Fruit fly (Drosophila melanogaster) whole organism, embryonic: ENCODE data around the gene CG12171.

ENCODE experiments used
- CG10462 ChIP-seq: fragments of 200-800 bp; sonication (Bioruptor generic); optimal IDR thresholded peaks from 2 replicates; lab custom pipeline; 2016; ENCODE audit warnings: missing biosample characterization, missing genetic modification characterization
- CG10565 ChIP-seq: fragments of 200-800 bp; sonication (Bioruptor generic); optimal IDR thresholded peaks from 3 replicates; lab custom pipeline; 2016; ENCODE audit warnings: missing biosample characterization, mild to moderate bottlenecking, missing genetic modification characterization
- CG10979 ChIP-seq: fragments of 200-800 bp; sonication (Bioruptor generic); optimal IDR thresholded peaks from 2 replicates; lab custom pipeline; 2018; ENCODE audit warnings: missing biosample characterization, mild to moderate bottlenecking, missing genetic modification characterization, moderate library complexity
- CG11085 ChIP-seq: fragments of 200-800 bp; sonication (Bioruptor generic); IDR thresholded peaks from 2 replicates; pipeline ENCODE4 v1.3.6; 2022; ENCODE audit warnings: missing biosample characterization, missing genetic modification characterization
- CG11398 ChIP-seq: fragments of 200-800 bp; sonication (Bioruptor generic); optimal IDR thresholded peaks from 2 replicates; lab custom pipeline; 2016; ENCODE audit warnings: missing biosample characterization, missing genetic modification characterization
- CG1233 ChIP-seq: fragments of 200-800 bp; sonication (Bioruptor generic); optimal IDR thresholded peaks from 4 replicates; lab custom pipeline; 2018; ENCODE audit warnings: missing biosample characterization, mild to moderate bottlenecking, missing genetic modification characterization
- CG12391 ChIP-seq: fragments of 200-800 bp; sonication (Bioruptor generic); optimal IDR thresholded peaks from 3 replicates; lab custom pipeline; 2018; ENCODE audit warnings: missing biosample characterization, mild to moderate bottlenecking, missing genetic modification characterization, moderate library complexity
- CG12769 ChIP-seq: fragments of 200-800 bp; sonication (Bioruptor generic); optimal IDR thresholded peaks from 2 replicates; lab custom pipeline; 2019; ENCODE audit warnings: missing biosample characterization, mild to moderate bottlenecking, missing genetic modification characterization, moderate library complexity
- CG14710 ChIP-seq: fragments of 200-800 bp; sonication (Bioruptor generic); optimal IDR thresholded peaks from 3 replicates; lab custom pipeline; 2019; ENCODE audit warnings: missing biosample characterization, mild to moderate bottlenecking, missing genetic modification characterization, moderate library complexity
- CG15514 ChIP-seq: fragments of 200-800 bp; sonication (Bioruptor generic); optimal IDR thresholded peaks from 3 replicates; lab custom pipeline; 2017; ENCODE audit warnings: missing biosample characterization, missing genetic modification characterization, mild to moderate bottlenecking, moderate library complexity, missing genetic modification reagents
- CG15601 ChIP-seq: fragments of 200-800 bp; sonication (Bioruptor generic); optimal IDR thresholded peaks from 3 replicates; lab custom pipeline; 2019; ENCODE audit warnings: missing biosample characterization, mild to moderate bottlenecking, missing genetic modification characterization, moderate library complexity
- CG17359 ChIP-seq: fragments of 200-800 bp; sonication (Bioruptor generic); optimal IDR thresholded peaks from 3 replicates; lab custom pipeline; 2018; ENCODE audit warnings: missing biosample characterization, mild to moderate bottlenecking, missing genetic modification characterization, moderate library complexity
- CG18764 ChIP-seq: fragments of 200-800 bp; sonication (Bioruptor generic); optimal IDR thresholded peaks from 3 replicates; lab custom pipeline; 2016; ENCODE audit warnings: missing biosample characterization, missing genetic modification characterization
- CG2678 ChIP-seq: fragments of 200-800 bp; sonication (Bioruptor generic); optimal IDR thresholded peaks from 3 replicates; lab custom pipeline; 2019; ENCODE audit warnings: missing biosample characterization, mild to moderate bottlenecking, missing genetic modification characterization, moderate library complexity
- CG3407 ChIP-seq: fragments of 200-800 bp; sonication (Bioruptor generic); optimal IDR thresholded peaks from 2 replicates; lab custom pipeline; 2018; ENCODE audit warnings: missing biosample characterization, mild to moderate bottlenecking, missing genetic modification characterization
- CG6683 ChIP-seq: fragments of 200-800 bp; sonication (Bioruptor generic); optimal IDR thresholded peaks from 2 replicates; lab custom pipeline; 2017; ENCODE audit warnings: missing biosample characterization, mild to moderate bottlenecking, missing genetic modification characterization, missing genetic modification reagents
- CG6765 ChIP-seq: fragments of 200-800 bp; sonication (Bioruptor generic); optimal IDR thresholded peaks from 3 replicates; lab custom pipeline; 2017; ENCODE audit warnings: missing biosample characterization, mild to moderate bottlenecking, missing genetic modification characterization
- CG7271 ChIP-seq: fragments of 200-800 bp; sonication (Bioruptor generic); optimal IDR thresholded peaks from 2 replicates; lab custom pipeline; 2018; ENCODE audit warnings: missing biosample characterization, mild to moderate bottlenecking, missing genetic modification characterization, moderate library complexity
- CG8281 ChIP-seq: fragments of 200-800 bp; sonication (Bioruptor generic); optimal IDR thresholded peaks from 2 replicates; lab custom pipeline; 2018; ENCODE audit warnings: missing biosample characterization, mild to moderate bottlenecking, missing genetic modification characterization, moderate library complexity
- CG9727 ChIP-seq: fragments of 200-800 bp; sonication (Bioruptor generic); optimal IDR thresholded peaks from 3 replicates; lab custom pipeline; 2017; ENCODE audit warnings: missing biosample characterization, mild to moderate bottlenecking, missing genetic modification characterization
- D19B ChIP-seq: fragments of 200-800 bp; sonication (Bioruptor generic); optimal IDR thresholded peaks from 2 replicates; lab custom pipeline; 2017; ENCODE audit warnings: missing biosample characterization, mild to moderate bottlenecking, missing genetic modification characterization
- Hr3 ChIP-seq: fragments of 200-800 bp; sonication (Bioruptor generic); optimal IDR thresholded peaks from 3 replicates; lab custom pipeline; 2016; ENCODE audit warnings: missing biosample characterization, missing genetic modification characterization
- Kr ChIP-seq: fragments of 200-800 bp; sonication (Bioruptor generic); optimal IDR thresholded peaks from 2 replicates; lab custom pipeline; 2017; ENCODE audit warnings: missing biosample characterization, mild to moderate bottlenecking, missing genetic modification characterization
- Med ChIP-seq: fragments of 200-800 bp; sonication (Bioruptor generic); peaks from one replicate; lab custom pipeline; 2016; ENCODE audit warnings: missing biosample characterization, missing genetic modification characterization, mild to moderate bottlenecking, inconsistent platforms, moderate library complexity
- Oaz ChIP-seq: fragments of 200-800 bp; sonication (Bioruptor generic); IDR thresholded peaks from 2 replicates; pipeline ENCODE4 v1.3.6; 2022; ENCODE audit warnings: missing biosample characterization, missing genetic modification characterization
- Opbp ChIP-seq: fragments of 200-800 bp; sonication (Bioruptor generic); IDR thresholded peaks from 3 replicates; pipeline ENCODE4 v1.3.6; 2022; ENCODE audit warnings: missing biosample characterization, missing genetic modification characterization; ENCODE audit not compliant: partially characterized antibody
- Ssrp ChIP-seq: fragments of 200-800 bp; sonication (Bioruptor generic); optimal IDR thresholded peaks from 2 replicates; lab custom pipeline; 2018; ENCODE audit warnings: missing biosample characterization, mild to moderate bottlenecking, missing genetic modification characterization, moderate library complexity
- Stat92E ChIP-seq, 3 experiments: fragments of >200 bp in 2 of 3; fragments of 200-800 bp in 1 of 3; sonication (Bioruptor generic) in 1 of 3; optimal IDR thresholded peaks; 2 replicates each; lab custom pipeline; 2017 to 2019; ENCODE audit warnings: missing biosample characterization in 3 of 3, missing genetic modification characterization in 3 of 3, mild to moderate bottlenecking in 1 of 3, moderate library complexity in 1 of 3
- Vsx1 ChIP-seq: fragments of 200-800 bp; sonication (Bioruptor generic); optimal IDR thresholded peaks from 2 replicates; lab custom pipeline; 2017; ENCODE audit warnings: missing biosample characterization, mild to moderate bottlenecking, missing genetic modification characterization, missing genetic modification reagents
- bab2 ChIP-seq: fragments of 200-800 bp; sonication (Bioruptor generic); optimal IDR thresholded peaks from 2 replicates; lab custom pipeline; 2016; ENCODE audit warnings: missing biosample characterization, missing genetic modification characterization
- bsh ChIP-seq, 2 experiments: fragments of 200-800 bp; sonication (Bioruptor generic); optimal IDR thresholded peaks; 2 replicates each; lab custom pipeline; 2017 to 2018; ENCODE audit warnings: mild to moderate bottlenecking in 2 of 2, missing biosample characterization in 2 of 2, missing genetic modification characterization in 2 of 2, moderate library complexity in 1 of 2
- corto ChIP-seq: fragments of 200-800 bp; sonication (Bioruptor generic); optimal IDR thresholded peaks from 2 replicates; lab custom pipeline; 2016; ENCODE audit warnings: missing biosample characterization, mild to moderate bottlenecking, missing genetic modification characterization, moderate library complexity
- disco-r ChIP-seq: fragments of 200-800 bp; sonication (Bioruptor generic); optimal IDR thresholded peaks from 2 replicates; lab custom pipeline; 2016; ENCODE audit warnings: missing biosample characterization, missing genetic modification characterization
- dmrt11E ChIP-seq: fragments of 200-800 bp; sonication (Bioruptor generic); optimal IDR thresholded peaks from 3 replicates; lab custom pipeline; 2018; ENCODE audit warnings: missing biosample characterization, mild to moderate bottlenecking, missing genetic modification characterization, moderate library complexity
- esg ChIP-seq: fragments of 200-800 bp; sonication (Bioruptor generic); conservative IDR thresholded peaks from 2 replicates; pipeline ENCODE4 v1.3.6; 2022; ENCODE audit warnings: missing biosample characterization, missing genetic modification characterization
- gem ChIP-seq: fragments of 200-800 bp; sonication (Bioruptor generic); optimal IDR thresholded peaks from 2 replicates; lab custom pipeline; 2019; ENCODE audit warnings: missing biosample characterization, mild to moderate bottlenecking, missing genetic modification characterization, moderate library complexity
- ham ChIP-seq: fragments of 200-800 bp; sonication (Bioruptor generic); IDR thresholded peaks from 2 replicates; pipeline ENCODE4 v1.3.6; 2022; ENCODE audit warnings: missing biosample characterization, missing genetic modification characterization
- nmo ChIP-seq: fragments of 200-800 bp; sonication (Bioruptor generic); optimal IDR thresholded peaks from 2 replicates; lab custom pipeline; 2018; ENCODE audit warnings: missing biosample characterization, mild to moderate bottlenecking, missing genetic modification characterization, moderate library complexity
- phol ChIP-seq: fragments of 200-800 bp; sonication (Bioruptor generic); optimal IDR thresholded peaks from 3 replicates; lab custom pipeline; 2018; ENCODE audit warnings: missing biosample characterization, mild to moderate bottlenecking, missing genetic modification characterization, moderate library complexity
- row ChIP-seq: fragments of 200-800 bp; sonication (Bioruptor generic); IDR thresholded peaks from 3 replicates; pipeline ENCODE4 v1.3.6; 2022; ENCODE audit warnings: missing biosample characterization, missing genetic modification characterization
- scrt ChIP-seq: fragments of 200-800 bp; sonication (Bioruptor generic); optimal IDR thresholded peaks from 2 replicates; lab custom pipeline; 2018; ENCODE audit warnings: missing biosample characterization, mild to moderate bottlenecking, missing genetic modification characterization, moderate library complexity
- slp2 ChIP-seq: fragments of 200-800 bp; sonication (Bioruptor generic); optimal IDR thresholded peaks from 2 replicates; lab custom pipeline; 2016; ENCODE audit warnings: missing biosample characterization, missing genetic modification characterization
- stc ChIP-seq: fragments of 200-800 bp; sonication (Bioruptor generic); IDR thresholded peaks from 2 replicates; pipeline ENCODE4 v1.3.6; 2022; ENCODE audit warnings: missing biosample characterization, missing genetic modification characterization
- tin ChIP-seq: fragments of 200-800 bp; sonication (Bioruptor generic); optimal IDR thresholded peaks from 3 replicates; lab custom pipeline; 2016; ENCODE audit warnings: missing biosample characterization, missing genetic modification characterization
- ttk ChIP-seq: fragments of 200-800 bp; sonication (Bioruptor generic); IDR thresholded peaks from 2 replicates; pipeline ENCODE4 v2.1.2; 2022; ENCODE audit warnings: missing biosample characterization, missing genetic modification characterization
- yki ChIP-seq: fragments of >200 bp; optimal IDR thresholded peaks from 3 replicates; lab custom pipeline; 2018
- zf30C ChIP-seq: fragments of 200-800 bp; sonication (Bioruptor generic); optimal IDR thresholded peaks from 3 replicates; lab custom pipeline; 2018; ENCODE audit warnings: missing biosample characterization, mild to moderate bottlenecking, missing genetic modification characterization

Gene CG12171

dm6 chr3R:5682238-5682637 lies 48.8 kb downstream of the CG12171 start (continued):
- TF ChIP-seq nmo (peak; percentile 13), dmrt11E (tag; lab: Kevin White, UChicago) (peak; percentile 7), CG14710 (tag; lab: Kevin White, UChicago) (peak; percentile 1), CG10462 (GFP tag; lab: Kevin White, UChicago) (no peak), row (GFP tag; lab: Robert Waterston, UW) (peak; percentile 18; the same call in 1 of the 3 replicates), corto (GFP tag; lab: Kevin White, UChicago) (no peak), Ssrp (peak; percentile 5), bsh (GFP tag; optimal IDR thresholded peaks at IDR 0.05; lab: Kevin White, UChicago) (peak in 1 of 2 experiments; percentile 28), phol (tag; lab: Kevin White, UChicago) (peak; percentile 38), CG17359 (tag; lab: Kevin White, UChicago) (no peak), CG3407 (GFP tag; lab: Kevin White, UChicago) (no peak), CG10979 (tag; lab: Kevin White, UChicago) (peak; percentile 35), CG12391 (peak; percentile 14), CG9727 (GFP tag; lab: Kevin White, UChicago) (no peak), Vsx1 (GFP tag; lab: Kevin White, UChicago) (no peak), zf30C (GFP tag; lab: Kevin White, UChicago) (peak; percentile 44), Med (GFP tag; lab: Kevin White, UChicago) (peak; percentile 8)

- no peak for TF ChIP-seq D19B (GFP tag; lab: Kevin White, UChicago)
- TF ChIP-seq gem (tag; lab: Kevin White, UChicago), result peak; percentile 83
- peak; percentile 31 for TF ChIP-seq slp2 (GFP tag; lab: Kevin White, UChicago)
- no peak for TF ChIP-seq CG9727 (GFP tag; lab: Kevin White, UChicago)
- TF ChIP-seq Oaz (GFP tag; lab: Robert Waterston, UW), result no peak
- no peak for TF ChIP-seq CG7271
- no peak for TF ChIP-seq CG12769
- TF ChIP-seq tin, result peak; percentile 59
- TF ChIP-seq stc (GFP tag; lab: Robert Waterston, UW), result 0 out of 2 replicates have a peak, but pooled peaks have one; percentile 10
- no peak for TF ChIP-seq Opbp (GFP tag; lab: Robert Waterston, UW)
- peak; percentile 28; the same call in 1 of the 2 replicates for TF ChIP-seq ttk (GFP tag; lab: Robert Waterston, UW)
- TF ChIP-seq yki, result no peak
- TF ChIP-seq CG11398 (GFP tag; lab: Kevin White, UChicago), result peak; percentile 33
- TF ChIP-seq scrt (GFP tag; lab: Kevin White, UChicago), result peak; percentile 48
- TF ChIP-seq esg (GFP tag; lab: Robert Waterston, UW), result no peak
- TF ChIP-seq CG18764 (GFP tag; lab: Kevin White, UChicago), result peak; percentile 31
- no peak for TF ChIP-seq CG2678 (tag; lab: Kevin White, UChicago)
- no peak for TF ChIP-seq CG6765 (GFP tag; lab: Kevin White, UChicago)
- TF ChIP-seq CG8281 (tag; lab: Kevin White, UChicago), result no peak
- no peak for TF ChIP-seq CG15514 (GFP tag; lab: Kevin White, UChicago)
- TF ChIP-seq Hr3, result peak; percentile 32
- TF ChIP-seq CG15601 (tag; lab: Kevin White, UChicago), result peak; percentile 72
- TF ChIP-seq Stat92E (GFP tag; optimal IDR thresholded peaks at IDR 0.05; lab: Kevin White, UChicago), result peak in 1 of 3 experiments; percentile 46
- no peak for TF ChIP-seq disco-r (GFP tag; lab: Kevin White, UChicago)
- peak; percentile 57 for TF ChIP-seq CG1233
- no peak for TF ChIP-seq CG11085
- TF ChIP-seq Kr, result no peak
- TF ChIP-seq CG10565 (GFP tag; lab: Kevin White, UChicago), result no peak
- peak; percentile 41 for TF ChIP-seq bab2 (GFP tag; lab: Kevin White, UChicago)
- no peak for TF ChIP-seq CG6683 (GFP tag; lab: Kevin White, UChicago)
- no peak for TF ChIP-seq ham (GFP tag; lab: Robert Waterston, UW)
Measured at dm6 chr3R:5682921-5683748, 49.7 kb downstream of the CG12171 start.
